Worm (Caenorhabditis elegans) whole organism, early embryonic: ENCODE data around the gene smgl-2.
A peak's percentile ranks its signal among the peaks of the same experiment; 100 is the strongest.

Source experiments
- B0310.2 ChIP-seq: sonication (generic microtip); optimal IDR thresholded peaks from 2 replicates; lab custom pipeline; 2016; ENCODE audit warnings: mild to moderate bottlenecking, missing genetic modification characterization, missing compliant biosample characterization
- F13C5.2 ChIP-seq: sonication (generic microtip); optimal IDR thresholded peaks from 2 replicates; lab custom pipeline; 2017; ENCODE audit warnings: mild to moderate bottlenecking, missing genetic modification characterization, inconsistent platforms, missing compliant biosample characterization
- aly-1 ChIP-seq: sonication (generic microtip); optimal IDR thresholded peaks from 2 replicates; lab custom pipeline; 2016; ENCODE audit warnings: missing genetic modification characterization, missing compliant biosample characterization
- ama-1 ChIP-seq: fragments of 150-350 bp; optimal IDR thresholded peaks from 2 replicates; lab custom pipeline; 2014
- ceh-13 ChIP-seq: fragments of 200-800 bp; sonication (Bioruptor generic); optimal IDR thresholded peaks from 2 replicates; lab custom pipeline; 2018; ENCODE audit warnings: mild to moderate bottlenecking, missing genetic modification characterization, missing compliant biosample characterization
- ceh-36 ChIP-seq: sonication (generic microtip); optimal IDR thresholded peaks from 2 replicates; lab custom pipeline; 2016; ENCODE audit warnings: missing genetic modification characterization, inconsistent platforms, missing compliant biosample characterization
- ets-7 ChIP-seq: sonication (generic microtip); optimal IDR thresholded peaks from 2 replicates; lab custom pipeline; 2016; ENCODE audit warnings: missing genotype, missing genetic modification characterization, missing compliant biosample characterization
- flt-1 ChIP-seq: fragments of 200-800 bp; sonication (Bioruptor generic); IDR thresholded peaks from 2 replicates; pipeline ENCODE4 v1.3.6; 2022; ENCODE audit warnings: missing genetic modification characterization, missing compliant biosample characterization
- hmbx-1 ChIP-seq: sonication (generic microtip); optimal IDR thresholded peaks from 2 replicates; lab custom pipeline; 2016; ENCODE audit warnings: mild to moderate bottlenecking, missing genetic modification characterization, missing compliant biosample characterization
- hmg-4 ChIP-seq: fragments of 200-800 bp; sonication (Bioruptor generic); optimal IDR thresholded peaks from 2 replicates; lab custom pipeline; 2018; ENCODE audit warnings: mild to moderate bottlenecking, missing genetic modification characterization, missing compliant biosample characterization
- hnd-1 ChIP-seq: sonication (generic microtip); optimal IDR thresholded peaks from 2 replicates; lab custom pipeline; 2016; ENCODE audit warnings: missing genetic modification characterization, missing compliant biosample characterization
- pes-1 ChIP-seq: fragments of 200-800 bp; sonication (Bioruptor generic); IDR thresholded peaks from 2 replicates; pipeline ENCODE4 v1.3.6; 2022; ENCODE audit warnings: missing genetic modification reagents, missing genetic modification characterization, missing compliant biosample characterization
- scrt-1 ChIP-seq: fragments of 200-800 bp; sonication (Bioruptor generic); IDR thresholded peaks from 2 replicates; pipeline ENCODE4 v1.3.6; 2022; ENCODE audit warnings: missing genetic modification characterization, missing compliant biosample characterization
- sea-1 ChIP-seq: fragments of 200-800 bp; sonication (Bioruptor generic); conservative IDR thresholded peaks from 2 replicates; pipeline ENCODE4 v1.3.6; 2022; ENCODE audit warnings: missing genetic modification characterization, missing compliant biosample characterization
- tbx-11 ChIP-seq: fragments of 200-800 bp; sonication (Bioruptor generic); IDR thresholded peaks from 2 replicates; pipeline ENCODE4 v1.3.6; 2022; ENCODE audit warnings: missing genetic modification characterization, missing compliant biosample characterization
- tbx-37 ChIP-seq: fragments of 200-800 bp; sonication (Bioruptor generic); conservative IDR thresholded peaks from 2 replicates; pipeline ENCODE4 v1.3.6; 2022; ENCODE audit warnings: missing genetic modification reagents, missing genetic modification characterization, missing compliant biosample characterization
- tra-4 ChIP-seq: sonication (generic microtip); optimal IDR thresholded peaks from 2 replicates; lab custom pipeline; 2017; ENCODE audit warnings: missing genetic modification characterization, missing compliant biosample characterization

The smgl-2 gene

DNA sequence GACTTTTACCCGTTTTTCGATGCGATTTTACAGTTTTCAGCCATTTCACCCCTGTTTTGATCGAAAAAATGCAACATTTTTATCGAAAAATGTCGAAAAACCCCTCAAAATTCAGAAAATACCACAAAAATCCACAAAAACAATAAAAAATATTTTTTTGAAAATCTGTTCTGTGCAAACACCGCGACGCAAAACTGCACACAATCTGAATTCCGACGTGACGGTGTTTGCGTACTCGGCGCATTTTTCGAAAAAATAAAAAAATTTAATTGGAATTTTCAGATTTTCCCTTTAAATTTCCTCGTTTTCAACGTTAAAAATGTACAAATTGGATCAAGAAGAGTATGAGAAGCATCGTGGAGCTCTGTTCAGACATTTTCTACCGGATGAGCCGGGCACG, at the start of gene smgl-2:
TSS of gene smgl-2 (plus strand) at position 320 of the 400 bp plus-strand sequence.
- peak; percentile 21 for TF ChIP-seq hmg-4 (GFP tag; lab: Kevin White, UChicago)
- TF ChIP-seq ceh-13 (GFP tag; lab: Kevin White, UChicago): no peak
- TF ChIP-seq B0310.2 (tag; lab: Kevin White, UChicago): no peak
- peak; percentile 78 for TF ChIP-seq F13C5.2 (tag; lab: Kevin White, UChicago)
- no peak for TF ChIP-seq hnd-1
- TF ChIP-seq ets-7: no peak

DNA sequence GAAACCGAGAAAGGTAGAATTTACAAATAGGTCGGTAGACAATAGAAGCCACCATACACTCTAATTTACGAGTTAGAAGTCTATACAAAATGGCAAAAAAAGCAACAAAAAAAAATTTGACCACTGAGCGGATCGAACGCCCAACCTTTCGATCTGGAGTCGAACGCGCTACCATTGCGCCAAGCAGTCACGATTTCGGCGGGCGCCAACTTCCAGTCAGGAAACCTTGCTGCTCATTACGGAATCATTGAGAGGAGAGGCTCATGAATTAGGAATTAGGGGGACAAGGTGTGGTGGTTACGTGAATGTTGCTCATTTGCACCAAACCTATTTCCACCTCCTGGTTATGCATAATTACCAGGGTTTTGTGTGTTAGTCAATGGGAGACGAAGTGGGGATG, 44.2 kb upstream of the smgl-2 start:
- TF ChIP-seq hmg-4 (GFP tag; lab: Kevin White, UChicago) (no peak), B0310.2 (tag; lab: Kevin White, UChicago) (no peak), F13C5.2 (tag; lab: Kevin White, UChicago) (no peak), tra-4 (tag; lab: Kevin White, UChicago) (no peak), scrt-1 (no peak), pes-1 (GFP tag; lab: Robert Waterston, UW) (no peak), ceh-13 (GFP tag; lab: Kevin White, UChicago) (no peak), flt-1 (no peak), ets-7 (no peak), hnd-1 (no peak)

DNA sequence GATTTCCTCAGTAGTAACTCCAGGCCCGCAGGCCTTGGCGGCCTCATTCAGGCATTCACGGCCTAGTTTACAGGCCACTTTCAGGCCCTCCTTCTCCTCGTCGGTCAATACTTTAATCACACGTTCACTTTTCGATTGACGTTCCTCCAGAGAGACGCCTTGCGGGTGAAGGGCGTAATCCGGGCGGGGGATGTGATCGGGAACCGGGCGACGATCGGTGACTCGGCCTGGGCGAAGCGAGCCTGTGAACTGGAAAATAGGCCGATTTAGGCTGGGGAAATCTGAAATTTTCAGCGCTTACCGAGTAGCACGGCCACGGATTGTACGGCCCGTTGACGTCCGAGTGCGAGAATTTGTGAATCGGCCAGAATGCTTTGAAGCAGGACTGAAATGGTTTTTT, 39.7 kb upstream of the smgl-2 start:
- TF ChIP-seq tbx-11 (GFP tag; lab: Robert Waterston, UW) (0 out of 2 replicates have a peak, but pooled peaks have one; percentile 38), hmg-4 (GFP tag; lab: Kevin White, UChicago) (peak; percentile 21), aly-1 (tag; lab: Kevin White, UChicago) (peak; percentile 73), B0310.2 (tag; lab: Kevin White, UChicago) (no peak), hnd-1 (no peak), ama-1 (lab: Kevin White, UChicago) (no peak)

DNA sequence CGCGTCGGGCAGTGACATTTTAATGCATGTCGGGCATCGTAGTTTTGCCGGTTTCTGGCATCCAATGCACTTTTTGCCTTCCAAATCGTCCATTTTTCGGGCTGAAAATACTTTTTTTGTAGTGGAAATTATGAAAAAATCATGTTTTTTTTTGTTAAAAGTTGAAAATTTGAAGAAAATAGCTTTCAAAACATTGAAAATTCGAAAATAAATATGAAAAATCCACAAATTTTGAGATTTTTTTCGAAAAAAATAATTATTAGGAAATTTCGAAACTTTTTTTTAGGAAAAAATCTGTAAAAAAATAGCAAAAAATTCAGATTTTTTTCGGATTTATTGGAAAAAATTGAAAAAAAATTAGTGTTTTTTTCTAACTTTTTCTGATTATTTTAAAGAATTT, 39.2 kb upstream of the smgl-2 start, which contains the start of gene map-1:
TSS of gene map-1 (minus strand) at position 101 of the 400 bp plus-strand sequence.
- TF ChIP-seq tra-4 (tag; lab: Kevin White, UChicago) (no peak), ama-1 (lab: Kevin White, UChicago) (no peak), ceh-13 (GFP tag; lab: Kevin White, UChicago) (no peak), tbx-37 (GFP tag; lab: Robert Waterston, UW) (no peak), pes-1 (GFP tag; lab: Robert Waterston, UW) (no peak), flt-1 (no peak), ceh-36 (no peak), B0310.2 (tag; lab: Kevin White, UChicago) (no peak), sea-1 (GFP tag; lab: Robert Waterston, UW) (no peak), hnd-1 (no peak), F13C5.2 (tag; lab: Kevin White, UChicago) (no peak), ets-7 (no peak), aly-1 (tag; lab: Kevin White, UChicago) (no peak), hmbx-1 (tag; lab: Kevin White, UChicago) (no peak), hmg-4 (GFP tag; lab: Kevin White, UChicago) (no peak), scrt-1 (no peak), tbx-11 (GFP tag; lab: Robert Waterston, UW) (no peak)

DNA sequence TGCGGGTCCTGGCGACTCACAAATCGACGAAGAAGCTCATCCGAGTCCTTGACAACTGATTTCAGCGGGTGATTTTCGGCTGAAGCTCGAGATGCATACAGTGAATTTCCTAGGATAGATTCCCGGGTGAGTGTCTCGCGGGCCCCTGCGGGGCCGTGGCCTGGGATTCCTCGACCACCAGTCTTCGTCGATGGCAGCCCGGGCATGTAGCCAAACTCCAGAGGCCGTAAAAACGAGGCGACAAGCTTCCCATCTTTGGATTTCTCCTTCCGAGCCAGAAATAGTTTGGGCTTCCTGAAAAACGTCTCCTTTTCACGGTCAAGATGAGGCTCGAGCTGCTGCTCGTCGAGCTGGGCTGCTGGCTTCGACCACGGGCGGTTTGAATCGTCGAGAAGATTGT, 37.9 kb upstream of the smgl-2 start:
- TF ChIP-seq hmbx-1 (tag; lab: Kevin White, UChicago): no peak
- no peak for TF ChIP-seq ceh-13 (GFP tag; lab: Kevin White, UChicago)
- no peak for TF ChIP-seq ceh-36
- no peak for TF ChIP-seq F13C5.2 (tag; lab: Kevin White, UChicago)
- TF ChIP-seq hnd-1: no peak
- no peak for TF ChIP-seq hmg-4 (GFP tag; lab: Kevin White, UChicago)
- TF ChIP-seq sea-1 (GFP tag; lab: Robert Waterston, UW): no peak
- no peak for TF ChIP-seq tra-4 (tag; lab: Kevin White, UChicago)
- no peak for TF ChIP-seq B0310.2 (tag; lab: Kevin White, UChicago)
- TF ChIP-seq scrt-1: no peak
- TF ChIP-seq ets-7: no peak
- no peak for TF ChIP-seq tbx-37 (GFP tag; lab: Robert Waterston, UW)
- no peak for TF ChIP-seq aly-1 (tag; lab: Kevin White, UChicago)
- TF ChIP-seq pes-1 (GFP tag; lab: Robert Waterston, UW): no peak
- no peak for TF ChIP-seq flt-1
- no peak for TF ChIP-seq tbx-11 (GFP tag; lab: Robert Waterston, UW)
- no peak for TF ChIP-seq ama-1 (lab: Kevin White, UChicago)

DNA sequence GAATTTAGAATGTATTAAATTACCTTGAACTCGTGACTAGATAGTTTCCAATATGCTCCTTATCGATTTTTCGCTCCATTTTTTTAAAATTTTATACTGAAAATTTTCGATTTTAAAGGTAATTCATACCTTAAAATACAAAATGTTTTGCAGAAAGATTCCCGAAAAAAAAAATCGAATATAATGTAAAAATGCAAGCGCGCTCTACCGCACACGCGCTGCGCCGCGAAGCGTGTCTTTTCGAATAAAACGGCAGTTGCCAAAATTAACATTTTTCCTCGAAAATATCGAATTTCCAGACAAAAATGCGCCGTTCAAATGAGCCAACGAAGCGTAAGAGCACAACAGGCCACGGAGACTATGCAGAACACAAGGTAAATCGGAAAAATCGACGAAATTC, 31.3 kb upstream of the smgl-2 start, which contains the start of the genes taf-6.2 and Y37E11AL.3:
TSS of gene taf-6.2 (minus strand) at position 96 of the 400 bp plus-strand sequence.
TSS of gene Y37E11AL.3 (plus strand) at position 298 of the 400 bp plus-strand sequence.
- TF ChIP-seq sea-1 (GFP tag; lab: Robert Waterston, UW) (no peak), ama-1 (lab: Kevin White, UChicago) (no peak), ets-7 (no peak), F13C5.2 (tag; lab: Kevin White, UChicago) (no peak), flt-1 (no peak), aly-1 (tag; lab: Kevin White, UChicago) (no peak), scrt-1 (no peak), tbx-11 (GFP tag; lab: Robert Waterston, UW) (no peak), hmbx-1 (tag; lab: Kevin White, UChicago) (no peak), hnd-1 (no peak), ceh-13 (GFP tag; lab: Kevin White, UChicago) (no peak), tra-4 (tag; lab: Kevin White, UChicago) (no peak), pes-1 (GFP tag; lab: Robert Waterston, UW) (no peak), tbx-37 (GFP tag; lab: Robert Waterston, UW) (no peak), ceh-36 (no peak), B0310.2 (tag; lab: Kevin White, UChicago) (no peak), hmg-4 (GFP tag; lab: Kevin White, UChicago) (no peak)

DNA sequence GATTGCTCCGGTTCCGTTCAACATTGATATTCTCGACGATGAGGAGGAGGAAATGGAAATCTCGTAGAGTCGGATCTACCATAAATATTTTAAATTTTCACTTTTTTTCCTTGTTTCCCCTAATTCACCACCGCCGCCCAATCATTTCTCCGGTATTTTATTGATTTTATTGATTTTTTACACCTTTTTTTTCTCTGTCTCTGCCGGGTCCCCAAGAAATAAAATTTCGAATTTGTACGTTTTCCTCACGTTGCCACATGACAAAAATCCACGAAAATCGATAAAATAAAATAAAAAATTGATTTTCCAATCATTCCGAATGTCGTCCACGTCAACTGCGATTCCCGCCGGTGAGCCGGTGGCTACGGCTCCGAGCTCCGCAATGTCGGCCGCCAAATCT, 27.8 kb upstream of the smgl-2 start, which contains the start of gene Y37E11AL.2:
TSS of gene Y37E11AL.2 (plus strand) at position 301 of the 400 bp plus-strand sequence.
- no peak for TF ChIP-seq tbx-37 (GFP tag; lab: Robert Waterston, UW)
- TF ChIP-seq ceh-13 (GFP tag; lab: Kevin White, UChicago): no peak
- no peak for TF ChIP-seq tbx-11 (GFP tag; lab: Robert Waterston, UW)
- TF ChIP-seq scrt-1: no peak
- TF ChIP-seq pes-1 (GFP tag; lab: Robert Waterston, UW): no peak
- no peak for TF ChIP-seq flt-1
- no peak for TF ChIP-seq ets-7
